Fruit fly (Drosophila melanogaster): ENCODE data around the gene Cnx14D.

Cnx14D gene

DNA sequence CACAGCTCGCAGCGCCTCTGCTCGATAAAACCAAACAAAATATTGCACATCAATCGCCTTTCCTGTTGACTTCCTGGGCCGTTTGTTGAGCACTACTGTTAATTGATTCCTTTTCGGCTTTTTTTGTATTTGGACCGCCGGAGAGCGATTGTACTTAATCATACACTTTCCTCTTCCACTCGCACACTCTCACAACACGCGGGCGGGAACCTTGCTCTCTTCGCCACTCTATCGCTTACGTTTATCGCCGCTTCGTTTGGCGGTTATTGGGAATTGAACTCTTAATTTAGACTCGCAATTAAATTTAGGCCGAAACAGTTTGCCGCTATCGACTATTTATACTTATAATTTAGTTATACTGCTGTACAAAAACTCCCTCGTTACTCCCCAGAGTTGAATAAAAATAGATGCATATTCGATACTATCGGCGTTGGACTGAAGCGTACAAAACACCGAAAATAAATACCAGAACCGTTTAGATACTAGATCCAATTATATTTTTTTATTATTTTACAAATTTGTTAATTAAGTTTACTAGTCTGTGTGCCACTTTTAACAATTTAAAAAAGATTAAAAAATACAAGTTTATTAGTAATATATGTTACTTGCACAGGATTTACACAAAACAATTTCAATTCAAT lies 28.4 kb upstream of the Cnx14D start, which contains the start of gene Arp2 (continued):
- TF ChIP-seq inv (GFP tag; IDR thresholded peaks at IDR 0.05; ENCODE audit: partially characterized antibody): peak; percentile 66
- TF ChIP-seq Dll (GFP tag; IDR thresholded peaks at IDR 0.05; ENCODE audit: partially characterized antibody): peak; percentile 72; the same call in 3 of the 4 replicates
- 0 out of 2 replicates have a peak, but pooled peaks have one; percentile 25 for TF ChIP-seq nerfin-2 (GFP tag; IDR thresholded peaks at IDR 0.05; ENCODE audit: partially characterized antibody)
- no peak for TF ChIP-seq CG30403 (GFP tag; optimal IDR thresholded peaks at IDR 0.05)
- TF ChIP-seq CG34422 (GFP tag; IDR thresholded peaks at IDR 0.05): no peak
- no peak for TF ChIP-seq ssp (GFP tag; IDR thresholded peaks at IDR 0.05)
- peak; percentile 68 for TF ChIP-seq CG13287 (GFP tag; IDR thresholded peaks at IDR 0.05; ENCODE audit: partially characterized antibody)
- TF ChIP-seq sna (GFP tag; IDR thresholded peaks at IDR 0.05; ENCODE audit: partially characterized antibody): peak; percentile 55; the same call in 1 of the 2 replicates
- TF ChIP-seq CG10654 (GFP tag; optimal IDR thresholded peaks at IDR 0.05): no peak
- TF ChIP-seq CG2116 (GFP tag; optimal IDR thresholded peaks at IDR 0.05): peak; percentile 85
- TF ChIP-seq CG18011 (GFP tag; optimal IDR thresholded peaks at IDR 0.05): no peak
- TF ChIP-seq Oli (tag; optimal IDR thresholded peaks at IDR 0.05): no peak
- TF ChIP-seq Hr3 (GFP tag; optimal IDR thresholded peaks at IDR 0.05): no peak
- peak; percentile 35 for TF ChIP-seq CG30020 (tag; optimal IDR thresholded peaks at IDR 0.05)
- peak; percentile 59; the same call in 1 of the 3 replicates for TF ChIP-seq HLH4C (GFP tag; IDR thresholded peaks at IDR 0.05; ENCODE audit: partially characterized antibody)
- TF ChIP-seq Dref (GFP tag; IDR thresholded peaks at IDR 0.05): peak; percentile 36; the same call in 1 of the 2 replicates
- no peak for TF ChIP-seq pnt (GFP tag; optimal IDR thresholded peaks at IDR 0.05)
- TF ChIP-seq CG17568 (GFP tag; optimal IDR thresholded peaks at IDR 0.05): no peak
- TF ChIP-seq mld (GFP tag; IDR thresholded peaks at IDR 0.05; ENCODE audit: partially characterized antibody): no peak
- TF ChIP-seq CG13123 (GFP tag; optimal IDR thresholded peaks at IDR 0.05): no peak
- TF ChIP-seq ci (GFP tag; IDR thresholded peaks at IDR 0.05): 0 out of 3 replicates have a peak, but pooled peaks have one; percentile 12
- peak; percentile 41 for TF ChIP-seq CG15514 (GFP tag; optimal IDR thresholded peaks at IDR 0.05)
- no peak for TF ChIP-seq gro (GFP tag; optimal IDR thresholded peaks at IDR 0.05)
- TF ChIP-seq tna (GFP tag; IDR thresholded peaks at IDR 0.05; ENCODE audit: partially characterized antibody): peak; percentile 26; the same call in 1 of the 2 replicates
- peak; percentile 80 for TF ChIP-seq Scr (GFP tag; IDR thresholded peaks at IDR 0.05; ENCODE audit: partially characterized antibody)
- TF ChIP-seq gsb-n (tag; optimal IDR thresholded peaks at IDR 0.05): no peak
- no peak for TF ChIP-seq Stat92E (GFP tag; optimal IDR thresholded peaks at IDR 0.05)
- no peak for TF ChIP-seq pfk (GFP tag; optimal IDR thresholded peaks at IDR 0.05)
- no peak for TF ChIP-seq CG11560 (tag; IDR thresholded peaks at IDR 0.05)
- TF ChIP-seq CG1233 (GFP tag; optimal IDR thresholded peaks at IDR 0.05): no peak
- TF ChIP-seq ftz-f1 (GFP tag; optimal IDR thresholded peaks at IDR 0.05): no peak
- peak; percentile 74 for TF ChIP-seq unc-4 (GFP tag; IDR thresholded peaks at IDR 0.05; ENCODE audit: partially characterized antibody)
- TF ChIP-seq Dp (GFP tag; optimal IDR thresholded peaks at IDR 0.05): peak; percentile 50
- no peak for TF ChIP-seq zf30C (GFP tag; optimal IDR thresholded peaks at IDR 0.05)
- TF ChIP-seq CG10267 (tag; optimal IDR thresholded peaks at IDR 0.05): peak; percentile 11
- TF ChIP-seq ato (GFP tag; IDR thresholded peaks at IDR 0.05; ENCODE audit: partially characterized antibody): 0 out of 2 replicates have a peak, but pooled peaks have one; percentile 38
- TF ChIP-seq pita (GFP tag; optimal IDR thresholded peaks at IDR 0.05): no peak
- peak; percentile 3 for TF ChIP-seq D19A (tag; optimal IDR thresholded peaks at IDR 0.05)
- peak; percentile 68 for TF ChIP-seq hb (GFP tag; IDR thresholded peaks at IDR 0.05; ENCODE audit: partially characterized antibody)
- no peak for TF ChIP-seq schlank (tag; optimal IDR thresholded peaks at IDR 0.05)
- peak; percentile 15 for TF ChIP-seq stwl (tag; optimal IDR thresholded peaks at IDR 0.05)
- TF ChIP-seq CG11504 (tag; optimal IDR thresholded peaks at IDR 0.05): peak; percentile 2
- TF ChIP-seq wdn (GFP tag; IDR thresholded peaks at IDR 0.05): no peak
- TF ChIP-seq MESR4 (GFP tag; optimal IDR thresholded peaks at IDR 0.05): peak; percentile 36
- no peak for TF ChIP-seq z (GFP tag; IDR thresholded peaks at IDR 0.05)
- TF ChIP-seq CG9817 (tag; optimal IDR thresholded peaks at IDR 0.05): no peak
- TF ChIP-seq Xrp1 (GFP tag; IDR thresholded peaks at IDR 0.05): no peak
